Worm (Caenorhabditis elegans) whole organism, early embryonic: ENCODE measurements around the gene C40H1.9.

Experiments
- F13C5.2 ChIP-seq: sonication (generic microtip); optimal IDR thresholded peaks from 2 replicates; lab custom pipeline; 2017; ENCODE audit warnings: mild to moderate bottlenecking, missing genetic modification characterization, inconsistent platforms, missing compliant biosample characterization
- ama-1 ChIP-seq: fragments of 150-350 bp; optimal IDR thresholded peaks from 2 replicates; lab custom pipeline; 2014
- ets-7 ChIP-seq: sonication (generic microtip); optimal IDR thresholded peaks from 2 replicates; lab custom pipeline; 2016; ENCODE audit warnings: missing genotype, missing genetic modification characterization, missing compliant biosample characterization
- flt-1 ChIP-seq: fragments of 200-800 bp; sonication (Bioruptor generic); IDR thresholded peaks from 2 replicates; pipeline ENCODE4 v1.3.6; 2022; ENCODE audit warnings: missing genetic modification characterization, missing compliant biosample characterization
- hnd-1 ChIP-seq: sonication (generic microtip); optimal IDR thresholded peaks from 2 replicates; lab custom pipeline; 2016; ENCODE audit warnings: missing genetic modification characterization, missing compliant biosample characterization
- sea-1 ChIP-seq: fragments of 200-800 bp; sonication (Bioruptor generic); conservative IDR thresholded peaks from 2 replicates; pipeline ENCODE4 v1.3.6; 2022; ENCODE audit warnings: missing genetic modification characterization, missing compliant biosample characterization
- tbx-11 ChIP-seq: fragments of 200-800 bp; sonication (Bioruptor generic); IDR thresholded peaks from 2 replicates; pipeline ENCODE4 v1.3.6; 2022; ENCODE audit warnings: missing genetic modification characterization, missing compliant biosample characterization
- tbx-37 ChIP-seq: fragments of 200-800 bp; sonication (Bioruptor generic); conservative IDR thresholded peaks from 2 replicates; pipeline ENCODE4 v1.3.6; 2022; ENCODE audit warnings: missing genetic modification reagents, missing genetic modification characterization, missing compliant biosample characterization

DNA sequence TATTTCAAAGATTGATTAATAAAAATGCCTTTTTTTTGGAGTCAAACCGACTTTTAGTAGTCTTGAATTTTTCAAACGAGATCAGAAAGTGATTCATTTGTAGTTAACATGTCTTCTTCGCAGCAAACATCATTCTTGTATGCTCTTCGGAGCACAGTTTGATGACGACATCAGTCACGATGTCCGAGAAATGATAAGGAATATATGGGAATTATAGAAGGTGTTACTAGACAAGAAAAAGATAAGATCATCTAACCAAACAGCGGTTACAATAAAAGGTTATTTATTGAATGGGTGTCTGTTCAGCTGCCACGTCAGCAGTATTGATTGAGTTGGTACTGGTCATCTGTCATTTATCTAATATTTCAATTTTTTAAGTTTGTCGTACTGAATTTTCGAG, 46.6 kb downstream of the C40H1.9 start:
- TF ChIP-seq hnd-1 = no peak
- TF ChIP-seq tbx-11 = no peak
- TF ChIP-seq ama-1 (lab: Kevin White, UChicago) = no peak
- TF ChIP-seq sea-1 (GFP tag; lab: Robert Waterston, UW) = no peak
- TF ChIP-seq ets-7 (tag; lab: Kevin White, UChicago) = no peak
- TF ChIP-seq F13C5.2 (tag; lab: Kevin White, UChicago) = no peak
- TF ChIP-seq tbx-37 (GFP tag; lab: Robert Waterston, UW) = no peak
- TF ChIP-seq flt-1 = no peak
